Worm (Caenorhabditis elegans) whole organism, early embryonic: ENCODE results near the gene Y53C12A.8.

Source experiments
- B0310.2 ChIP-seq: sonication (generic microtip); optimal IDR thresholded peaks from 2 replicates; lab custom pipeline; 2016; ENCODE audit warnings: mild to moderate bottlenecking, missing genetic modification characterization, missing compliant biosample characterization
- F13C5.2 ChIP-seq: sonication (generic microtip); optimal IDR thresholded peaks from 2 replicates; lab custom pipeline; 2017; ENCODE audit warnings: mild to moderate bottlenecking, missing genetic modification characterization, inconsistent platforms, missing compliant biosample characterization
- aly-1 ChIP-seq: sonication (generic microtip); optimal IDR thresholded peaks from 2 replicates; lab custom pipeline; 2016; ENCODE audit warnings: missing genetic modification characterization, missing compliant biosample characterization
- ama-1 ChIP-seq: fragments of 150-350 bp; optimal IDR thresholded peaks from 2 replicates; lab custom pipeline; 2014
- ceh-13 ChIP-seq: fragments of 200-800 bp; sonication (Bioruptor generic); optimal IDR thresholded peaks from 2 replicates; lab custom pipeline; 2018; ENCODE audit warnings: mild to moderate bottlenecking, missing genetic modification characterization, missing compliant biosample characterization
- ceh-36 ChIP-seq: sonication (generic microtip); optimal IDR thresholded peaks from 2 replicates; lab custom pipeline; 2016; ENCODE audit warnings: missing genetic modification characterization, inconsistent platforms, missing compliant biosample characterization
- ets-7 ChIP-seq: sonication (generic microtip); optimal IDR thresholded peaks from 2 replicates; lab custom pipeline; 2016; ENCODE audit warnings: missing genotype, missing genetic modification characterization, missing compliant biosample characterization
- flt-1 ChIP-seq: fragments of 200-800 bp; sonication (Bioruptor generic); IDR thresholded peaks from 2 replicates; pipeline ENCODE4 v1.3.6; 2022; ENCODE audit warnings: missing genetic modification characterization, missing compliant biosample characterization
- hmbx-1 ChIP-seq: sonication (generic microtip); optimal IDR thresholded peaks from 2 replicates; lab custom pipeline; 2016; ENCODE audit warnings: mild to moderate bottlenecking, missing genetic modification characterization, missing compliant biosample characterization
- hmg-4 ChIP-seq: fragments of 200-800 bp; sonication (Bioruptor generic); optimal IDR thresholded peaks from 2 replicates; lab custom pipeline; 2018; ENCODE audit warnings: mild to moderate bottlenecking, missing genetic modification characterization, missing compliant biosample characterization
- hnd-1 ChIP-seq: sonication (generic microtip); optimal IDR thresholded peaks from 2 replicates; lab custom pipeline; 2016; ENCODE audit warnings: missing genetic modification characterization, missing compliant biosample characterization
- pes-1 ChIP-seq: fragments of 200-800 bp; sonication (Bioruptor generic); IDR thresholded peaks from 2 replicates; pipeline ENCODE4 v1.3.6; 2022; ENCODE audit warnings: missing genetic modification reagents, missing genetic modification characterization, missing compliant biosample characterization
- scrt-1 ChIP-seq: fragments of 200-800 bp; sonication (Bioruptor generic); IDR thresholded peaks from 2 replicates; pipeline ENCODE4 v1.3.6; 2022; ENCODE audit warnings: missing genetic modification characterization, missing compliant biosample characterization
- sea-1 ChIP-seq: fragments of 200-800 bp; sonication (Bioruptor generic); conservative IDR thresholded peaks from 2 replicates; pipeline ENCODE4 v1.3.6; 2022; ENCODE audit warnings: missing genetic modification characterization, missing compliant biosample characterization
- tbx-11 ChIP-seq: fragments of 200-800 bp; sonication (Bioruptor generic); IDR thresholded peaks from 2 replicates; pipeline ENCODE4 v1.3.6; 2022; ENCODE audit warnings: missing genetic modification characterization, missing compliant biosample characterization
- tbx-37 ChIP-seq: fragments of 200-800 bp; sonication (Bioruptor generic); conservative IDR thresholded peaks from 2 replicates; pipeline ENCODE4 v1.3.6; 2022; ENCODE audit warnings: missing genetic modification reagents, missing genetic modification characterization, missing compliant biosample characterization
- tra-4 ChIP-seq: sonication (generic microtip); optimal IDR thresholded peaks from 2 replicates; lab custom pipeline; 2017; ENCODE audit warnings: missing genetic modification characterization, missing compliant biosample characterization

The Y53C12A.8 gene

DNA sequence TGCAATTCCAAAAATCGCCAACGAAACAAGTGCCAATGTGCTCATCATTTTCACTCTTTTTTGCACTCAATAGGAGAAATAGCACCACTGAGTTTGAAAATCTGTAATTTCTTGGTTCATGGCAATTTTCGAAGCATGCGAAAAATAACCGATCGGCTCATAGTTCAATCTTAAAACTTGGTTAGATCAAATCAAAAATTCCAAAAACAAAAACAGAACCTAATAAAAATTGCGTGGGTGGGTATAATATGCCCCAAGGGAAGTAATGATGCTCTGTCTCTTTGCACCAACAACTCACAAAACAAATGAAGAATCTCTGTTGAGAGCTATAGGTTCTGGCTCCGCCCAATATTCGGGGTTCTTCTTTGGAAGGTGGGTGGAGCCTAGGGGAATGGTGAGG, 8.4 kb downstream of the Y53C12A.8 start, which contains the start of gene nlp-11:
TSS of gene nlp-11 (minus strand) at position 101 of the 400 bp plus-strand sequence.
- TF ChIP-seq ceh-13, result no peak
- TF ChIP-seq ama-1 (lab: Kevin White, UChicago), result no peak
- TF ChIP-seq hmbx-1 (tag; lab: Kevin White, UChicago), result no peak
- TF ChIP-seq hmg-4, result no peak
- TF ChIP-seq ets-7 (tag; lab: Kevin White, UChicago), result no peak
- TF ChIP-seq flt-1 (GFP tag; lab: Robert Waterston, UW), result no peak
- no peak for TF ChIP-seq ceh-36 (tag; lab: Kevin White, UChicago)
- TF ChIP-seq sea-1 (GFP tag; lab: Robert Waterston, UW), result no peak
- no peak for TF ChIP-seq pes-1 (GFP tag; lab: Robert Waterston, UW)
- TF ChIP-seq tbx-37 (GFP tag; lab: Robert Waterston, UW), result no peak
- TF ChIP-seq F13C5.2 (tag; lab: Kevin White, UChicago), result no peak
- TF ChIP-seq aly-1 (tag; lab: Kevin White, UChicago), result no peak
- no peak for TF ChIP-seq B0310.2 (tag; lab: Kevin White, UChicago)
- TF ChIP-seq tra-4, result no peak
- no peak for TF ChIP-seq scrt-1 (GFP tag; lab: Robert Waterston, UW)
- no peak for TF ChIP-seq tbx-11 (GFP tag; lab: Robert Waterston, UW)

DNA sequence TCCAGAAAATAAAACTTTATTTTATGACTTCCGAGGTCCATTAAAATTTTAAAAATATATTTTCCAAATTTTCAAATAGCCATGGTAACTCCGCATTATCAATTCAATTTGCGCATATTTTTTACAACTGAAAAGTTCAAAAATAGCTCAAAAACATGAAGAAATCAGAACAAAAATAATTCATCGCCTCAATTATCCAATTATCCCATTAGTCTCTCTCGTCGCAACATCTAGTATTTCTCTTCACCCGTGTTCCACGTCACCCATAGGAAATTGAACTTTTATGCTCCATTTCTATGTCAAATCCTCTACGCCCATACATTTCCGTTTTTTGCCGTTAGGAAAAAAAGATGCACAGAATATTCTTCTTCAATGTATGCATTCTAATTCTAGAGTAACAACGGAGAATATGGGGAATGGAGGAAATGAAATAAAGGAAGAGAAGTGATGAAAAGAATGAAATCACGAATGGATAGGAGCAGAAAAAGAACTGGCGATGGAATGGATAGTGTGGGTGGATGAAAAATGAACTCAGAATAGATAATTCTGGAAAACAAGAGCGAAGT, 10.1 kb downstream of the Y53C12A.8 start:
- TF ChIP-seq tbx-37 (GFP tag; lab: Robert Waterston, UW) (no peak), F13C5.2 (tag; lab: Kevin White, UChicago) (no peak)

DNA sequence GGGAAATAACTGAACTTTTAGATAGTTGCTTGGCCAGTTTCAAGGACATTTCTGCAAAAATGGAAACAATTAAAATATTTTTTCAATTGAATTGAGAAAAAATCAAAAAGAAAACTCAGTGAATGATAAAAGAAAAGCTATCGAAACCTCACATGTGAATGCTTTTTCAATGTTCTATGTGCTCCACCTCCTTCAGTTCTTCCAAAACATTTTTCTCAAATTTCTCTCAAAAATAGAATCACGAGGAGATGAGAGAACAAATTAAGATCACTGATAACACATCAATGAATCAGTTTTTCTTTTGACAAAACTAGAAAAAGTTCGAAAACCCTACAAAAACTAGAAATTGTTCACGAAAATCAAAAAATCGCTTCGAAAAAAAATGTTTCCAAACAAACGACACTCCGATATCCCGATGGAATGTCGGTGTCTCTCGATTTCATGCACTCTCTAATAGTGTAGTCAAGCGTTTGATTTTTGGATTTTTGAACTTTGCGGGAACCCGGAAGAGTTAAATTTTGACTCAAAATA, 13.5 kb downstream of the Y53C12A.8 start, which contains the start of gene ZK1320.9:
TSS of gene ZK1320.9 (minus strand) at position 51 of the 531 bp plus-strand sequence.
- no peak for TF ChIP-seq sea-1 (GFP tag; lab: Robert Waterston, UW)
- no peak for TF ChIP-seq hnd-1
- TF ChIP-seq ama-1 (lab: Kevin White, UChicago), result no peak

DNA sequence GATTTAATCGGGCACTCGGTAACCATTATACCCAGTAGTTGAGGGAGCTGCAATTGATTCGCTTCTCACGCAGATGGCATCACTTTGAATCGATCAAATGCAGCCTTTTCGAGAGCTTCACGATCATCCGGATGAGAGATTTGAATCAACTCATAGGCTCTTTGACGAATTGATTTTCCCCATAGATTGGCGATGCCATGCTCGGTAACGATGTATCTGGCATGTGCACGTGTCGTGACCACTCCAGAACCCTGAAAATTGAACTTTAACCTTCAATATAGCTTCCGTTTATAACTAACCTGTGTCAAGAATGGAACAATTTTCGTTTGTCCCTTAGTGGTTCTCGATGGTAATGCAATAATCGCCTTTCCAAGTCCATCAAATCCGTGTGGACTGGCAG, 16.1 kb downstream of the Y53C12A.8 start:
- no peak for TF ChIP-seq F13C5.2 (tag; lab: Kevin White, UChicago)
- TF ChIP-seq ceh-13, result no peak
- TF ChIP-seq ama-1 (lab: Kevin White, UChicago), result no peak

DNA sequence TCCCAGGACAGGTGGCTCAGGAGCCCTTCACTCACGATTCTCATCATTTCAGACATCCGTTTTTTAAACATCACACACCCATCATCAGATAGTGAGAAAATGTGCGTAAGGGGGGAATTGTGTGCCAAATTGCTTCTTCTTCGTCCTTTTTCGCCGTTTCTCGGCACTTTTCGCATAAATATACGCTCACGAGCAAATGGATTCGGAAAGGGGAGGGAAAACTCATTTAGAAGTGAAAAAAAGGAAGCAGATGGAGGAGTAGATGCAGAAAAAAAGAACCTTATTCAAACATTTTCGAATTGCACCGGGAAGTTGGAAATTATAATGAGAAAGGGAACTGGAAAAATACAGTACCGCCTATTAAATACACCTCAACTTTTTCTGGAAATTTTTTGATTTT, 18.2 kb downstream of the Y53C12A.8 start:
- no peak for TF ChIP-seq tbx-37 (GFP tag; lab: Robert Waterston, UW)
- TF ChIP-seq sea-1 (GFP tag; lab: Robert Waterston, UW), result no peak
- no peak for TF ChIP-seq flt-1 (GFP tag; lab: Robert Waterston, UW)
- TF ChIP-seq pes-1 (GFP tag; lab: Robert Waterston, UW), result no peak
- TF ChIP-seq hnd-1, result no peak
- no peak for TF ChIP-seq scrt-1 (GFP tag; lab: Robert Waterston, UW)
- no peak for TF ChIP-seq hmbx-1 (tag; lab: Kevin White, UChicago)
- no peak for TF ChIP-seq ama-1 (lab: Kevin White, UChicago)
- TF ChIP-seq hmg-4, result no peak
- TF ChIP-seq F13C5.2 (tag; lab: Kevin White, UChicago), result no peak
- TF ChIP-seq ceh-36 (tag; lab: Kevin White, UChicago), result no peak
- TF ChIP-seq aly-1 (tag; lab: Kevin White, UChicago), result no peak
- no peak for TF ChIP-seq B0310.2 (tag; lab: Kevin White, UChicago)
- no peak for TF ChIP-seq ceh-13
- no peak for TF ChIP-seq tbx-11 (GFP tag; lab: Robert Waterston, UW)

DNA sequence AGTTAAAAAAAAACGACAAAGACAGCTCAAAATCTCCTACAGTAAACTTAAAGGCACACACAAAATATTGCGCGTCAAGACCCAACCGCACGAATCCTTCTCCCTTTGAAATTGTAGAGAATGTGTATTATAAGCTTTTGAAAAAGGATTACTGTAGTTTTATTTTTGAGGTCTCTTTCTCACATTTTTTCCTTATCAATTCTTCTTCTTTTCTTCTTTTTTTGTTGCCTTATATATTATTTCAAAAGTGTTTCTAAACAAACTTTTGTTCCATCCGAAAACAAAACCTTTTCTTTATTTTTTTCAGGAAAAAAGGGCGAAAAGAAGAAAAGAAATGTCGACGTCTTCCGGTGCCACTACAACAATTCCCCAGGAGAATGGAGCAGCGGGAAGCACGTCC, 19.8 kb downstream of the Y53C12A.8 start, which contains the start of gene ZK1320.13:
TSS of gene ZK1320.13 (plus strand) at position 301 of the 400 bp plus-strand sequence.
- TF ChIP-seq flt-1 (GFP tag; lab: Robert Waterston, UW), result no peak
- no peak for TF ChIP-seq aly-1 (tag; lab: Kevin White, UChicago)
- TF ChIP-seq B0310.2 (tag; lab: Kevin White, UChicago), result no peak
- no peak for TF ChIP-seq ceh-13
- no peak for TF ChIP-seq ceh-36 (tag; lab: Kevin White, UChicago)
- TF ChIP-seq ets-7 (tag; lab: Kevin White, UChicago), result no peak
- no peak for TF ChIP-seq tbx-11 (GFP tag; lab: Robert Waterston, UW)
- TF ChIP-seq F13C5.2 (tag; lab: Kevin White, UChicago), result no peak
- no peak for TF ChIP-seq tbx-37 (GFP tag; lab: Robert Waterston, UW)
- TF ChIP-seq hmg-4, result no peak
- TF ChIP-seq ama-1 (lab: Kevin White, UChicago), result no peak
- no peak for TF ChIP-seq scrt-1 (GFP tag; lab: Robert Waterston, UW)
- no peak for TF ChIP-seq tra-4
- no peak for TF ChIP-seq pes-1 (GFP tag; lab: Robert Waterston, UW)
- TF ChIP-seq hnd-1, result no peak
- TF ChIP-seq hmbx-1 (tag; lab: Kevin White, UChicago), result no peak
- no peak for TF ChIP-seq sea-1 (GFP tag; lab: Robert Waterston, UW)

DNA sequence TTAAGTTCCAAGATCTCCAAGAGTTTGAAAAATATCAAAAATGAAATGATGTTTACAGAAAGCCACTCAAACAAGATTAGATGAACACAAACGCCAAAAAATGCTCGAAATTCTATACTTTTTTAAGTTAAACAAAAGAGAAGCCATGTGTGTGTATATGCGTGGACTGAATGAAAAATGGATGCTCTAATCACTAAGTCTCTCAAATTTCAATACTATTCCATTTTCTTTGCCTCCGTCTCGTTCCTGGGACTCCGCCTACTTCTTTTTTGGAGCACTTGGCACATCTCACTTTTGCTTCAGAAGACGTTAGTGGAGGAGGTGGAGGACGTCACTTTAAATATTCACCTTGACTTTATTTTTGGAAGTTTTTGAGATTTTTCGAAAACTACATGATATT, 20.4 kb downstream of the Y53C12A.8 start:
- no peak for TF ChIP-seq F13C5.2 (tag; lab: Kevin White, UChicago)

DNA sequence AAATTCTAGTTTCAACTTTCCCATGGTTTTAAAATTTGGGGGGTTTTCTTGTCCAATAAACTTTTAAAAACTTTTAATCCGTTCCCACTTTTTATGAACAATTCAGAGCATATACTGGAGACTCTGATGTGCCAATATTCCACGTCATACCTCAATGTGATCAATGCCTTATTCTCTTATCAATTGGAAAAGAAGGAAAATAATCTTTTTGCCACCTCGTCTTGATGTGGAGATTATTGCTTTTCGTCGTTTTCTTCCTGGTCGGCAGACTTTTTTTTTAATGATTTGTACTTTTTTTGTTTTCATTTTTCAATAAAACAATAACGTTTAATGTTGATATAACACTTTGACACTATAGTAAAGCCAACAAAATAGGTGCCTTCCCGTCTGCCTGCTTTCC, 22.8 kb downstream of the Y53C12A.8 start:
- TF ChIP-seq tbx-37 (GFP tag; lab: Robert Waterston, UW), result no peak
- TF ChIP-seq ceh-36 (tag; lab: Kevin White, UChicago), result no peak
- TF ChIP-seq F13C5.2 (tag; lab: Kevin White, UChicago), result no peak
- TF ChIP-seq aly-1 (tag; lab: Kevin White, UChicago), result no peak
- no peak for TF ChIP-seq ets-7 (tag; lab: Kevin White, UChicago)
- no peak for TF ChIP-seq ama-1 (lab: Kevin White, UChicago)
- no peak for TF ChIP-seq B0310.2 (tag; lab: Kevin White, UChicago)
- no peak for TF ChIP-seq ceh-13
- TF ChIP-seq scrt-1 (GFP tag; lab: Robert Waterston, UW), result no peak
- no peak for TF ChIP-seq hnd-1
- no peak for TF ChIP-seq pes-1 (GFP tag; lab: Robert Waterston, UW)
- TF ChIP-seq hmg-4, result no peak
- no peak for TF ChIP-seq tbx-11 (GFP tag; lab: Robert Waterston, UW)
- TF ChIP-seq flt-1 (GFP tag; lab: Robert Waterston, UW), result no peak
- TF ChIP-seq hmbx-1 (tag; lab: Kevin White, UChicago), result no peak
- TF ChIP-seq tra-4, result no peak
- TF ChIP-seq sea-1 (GFP tag; lab: Robert Waterston, UW), result no peak
